Worm (Caenorhabditis elegans): ENCODE measurements around the gene rps-12.

Gene rps-12

DNA sequence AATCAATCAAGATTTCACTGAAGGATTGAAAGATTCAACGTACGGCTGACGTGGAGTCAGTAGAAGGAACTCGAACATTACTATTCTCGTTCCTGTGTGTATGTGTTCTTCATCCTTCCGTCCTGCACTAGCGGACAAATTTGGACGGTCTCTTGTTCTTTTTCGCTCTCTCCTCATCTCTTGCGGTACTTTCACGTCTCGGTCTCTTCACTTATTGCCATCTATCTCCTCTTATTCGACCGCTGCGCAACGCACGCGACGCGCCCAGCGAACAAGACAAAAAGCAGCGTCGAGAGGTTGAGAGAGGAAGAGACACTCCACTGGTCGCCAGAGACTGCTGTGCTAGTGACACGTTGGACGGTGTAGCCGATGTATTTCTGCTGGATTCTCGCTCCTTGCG is 36.4 kb downstream of the rps-12 start (continued):
- TF ChIP-seq mdl-1 (tag; optimal IDR thresholded peaks at IDR 0.05) (peak; percentile 63 to 68), ceh-16 (tag; optimal IDR thresholded peaks at IDR 0.05) (no peak), lin-39 (tag; optimal IDR thresholded peaks at IDR 0.05) (no peak), C34F6.9 (tag; optimal IDR thresholded peaks at IDR 0.05) (peak; percentile 87), ZK546.5 (tag; optimal IDR thresholded peaks at IDR 0.05) (no peak), ztf-11 (tag; optimal IDR thresholded peaks at IDR 0.05) (no peak), blmp-1 (tag; optimal IDR thresholded peaks at IDR 0.05; ENCODE audit: insufficient read depth) (peak; percentile 24), aly-2 (tag; optimal IDR thresholded peaks at IDR 0.05) (no peak), nhr-129 (tag; optimal IDR thresholded peaks at IDR 0.05) (peak; percentile 88), nhr-77 (tag; optimal IDR thresholded peaks at IDR 0.05) (no peak), peb-1 (tag; optimal IDR thresholded peaks at IDR 0.05) (no peak), unc-55 (GFP tag; optimal IDR thresholded peaks at IDR 0.05) (peak; percentile 83), nhr-12 (tag; optimal IDR thresholded peaks at IDR 0.05) (no peak)

DNA sequence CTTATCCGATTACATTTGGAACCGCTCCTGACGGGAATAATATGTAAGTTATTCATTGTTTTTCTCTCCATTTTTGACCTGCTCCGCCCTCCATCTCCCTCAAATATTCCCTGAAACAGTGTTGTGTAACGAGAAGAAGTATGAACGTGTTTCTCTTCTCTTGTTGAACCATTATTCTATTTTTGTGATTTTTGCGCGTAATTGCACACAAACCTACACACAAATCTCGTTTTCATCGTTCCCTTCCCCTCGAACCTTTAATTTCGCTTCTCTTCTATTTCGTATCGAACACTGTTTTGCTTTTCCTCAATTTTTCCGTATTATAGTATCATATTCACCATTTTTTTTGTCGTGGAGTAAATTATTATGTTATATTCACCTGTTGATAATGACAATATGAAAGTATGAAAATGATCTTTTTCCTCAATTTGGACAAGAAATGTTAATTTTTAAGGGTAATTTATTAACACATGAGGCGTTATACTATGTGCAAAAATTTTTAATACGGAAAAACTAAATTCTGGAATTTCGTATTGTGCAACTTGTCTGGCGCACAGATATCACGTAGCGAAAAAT is 38.2 kb downstream of the rps-12 start:
- TF ChIP-seq ama-1 (optimal IDR thresholded peaks at IDR 0.05) (peak; percentile 28), unc-55 (GFP tag; optimal IDR thresholded peaks at IDR 0.05) (no peak), nhr-21 (tag; optimal IDR thresholded peaks at IDR 0.05) (no peak), ztf-4 (tag; optimal IDR thresholded peaks at IDR 0.05) (no peak), nhr-23 (tag; optimal IDR thresholded peaks at IDR 0.05) (no peak)

DNA sequence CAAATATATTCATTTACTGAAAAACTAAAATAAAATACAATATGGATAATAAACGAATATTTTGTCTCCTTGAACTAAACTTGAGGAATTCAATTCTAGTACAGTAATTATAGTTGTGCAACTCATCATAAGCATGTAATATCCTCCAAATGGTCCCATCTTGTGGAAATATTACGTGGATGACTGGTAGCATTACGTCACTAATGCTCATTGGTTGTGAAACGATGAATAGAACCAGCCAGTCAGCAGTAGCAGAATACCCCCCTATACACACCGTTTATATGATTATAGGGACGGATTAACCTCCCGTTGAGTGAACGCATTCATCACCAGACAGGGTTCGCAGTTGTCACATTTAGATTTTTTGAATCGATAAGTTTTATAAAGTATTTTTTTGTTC is 39.3 kb downstream of the rps-12 start:
- TF ChIP-seq alr-1 (tag; optimal IDR thresholded peaks at IDR 0.05) (no peak), sma-9 (GFP tag; optimal IDR thresholded peaks at IDR 0.05) (no peak), sma-9 (tag; optimal IDR thresholded peaks at IDR 0.05) (no peak), mdl-1 (tag; optimal IDR thresholded peaks at IDR 0.05) (no peak), unc-39 (tag; optimal IDR thresholded peaks at IDR 0.05) (no peak), lin-39 (tag; optimal IDR thresholded peaks at IDR 0.05) (no peak), dmd-4 (tag; optimal IDR thresholded peaks at IDR 0.05) (no peak), ceh-16 (tag; optimal IDR thresholded peaks at IDR 0.05) (peak; percentile 4), nhr-11 (tag; optimal IDR thresholded peaks at IDR 0.05) (no peak)

DNA sequence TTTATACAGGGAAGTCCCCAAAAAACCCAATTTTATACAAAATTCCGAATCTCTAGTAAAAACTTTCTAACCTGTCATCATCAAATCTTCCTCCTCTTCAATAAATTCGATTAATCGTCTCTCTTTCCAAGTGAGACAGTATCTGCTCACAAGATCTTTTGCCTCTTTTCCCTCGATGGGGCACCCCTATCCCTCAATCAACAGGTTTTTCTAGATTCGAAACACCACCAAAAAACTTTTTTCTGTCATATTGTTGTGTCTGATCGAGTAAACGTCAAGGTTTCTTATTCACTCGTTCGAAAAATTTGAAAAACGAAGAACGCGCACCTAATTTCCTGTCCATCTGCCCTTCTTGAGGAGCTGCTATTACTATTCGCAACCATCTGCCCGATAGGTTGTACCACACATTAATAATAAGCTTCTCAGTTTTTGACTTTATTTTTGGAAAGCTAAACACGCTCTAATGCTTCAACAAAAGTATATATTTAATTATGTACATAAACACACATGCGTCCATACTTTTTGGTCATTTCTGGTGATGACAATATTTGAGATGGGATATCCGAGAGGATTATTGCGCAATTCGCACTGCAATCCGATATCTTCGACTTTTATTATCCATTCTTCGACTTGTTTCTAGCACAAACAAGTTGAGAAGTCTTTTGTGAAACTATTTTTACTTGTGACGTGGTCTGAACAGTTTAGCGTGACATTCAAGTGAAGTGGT is 40.2 kb downstream of the rps-12 start:
- TF ChIP-seq ceh-82 (tag; optimal IDR thresholded peaks at IDR 0.05) (no peak), elt-3 (tag; optimal IDR thresholded peaks at IDR 0.05) (no peak), ceh-16 (tag; optimal IDR thresholded peaks at IDR 0.05) (peak; percentile 80), unc-39 (tag; optimal IDR thresholded peaks at IDR 0.05) (no peak), nhr-12 (tag; optimal IDR thresholded peaks at IDR 0.05) (no peak), R02D3.7 (tag; optimal IDR thresholded peaks at IDR 0.05) (no peak), lin-39 (tag; optimal IDR thresholded peaks at IDR 0.05) (no peak), elt-1 (tag; optimal IDR thresholded peaks at IDR 0.05) (no peak)

DNA sequence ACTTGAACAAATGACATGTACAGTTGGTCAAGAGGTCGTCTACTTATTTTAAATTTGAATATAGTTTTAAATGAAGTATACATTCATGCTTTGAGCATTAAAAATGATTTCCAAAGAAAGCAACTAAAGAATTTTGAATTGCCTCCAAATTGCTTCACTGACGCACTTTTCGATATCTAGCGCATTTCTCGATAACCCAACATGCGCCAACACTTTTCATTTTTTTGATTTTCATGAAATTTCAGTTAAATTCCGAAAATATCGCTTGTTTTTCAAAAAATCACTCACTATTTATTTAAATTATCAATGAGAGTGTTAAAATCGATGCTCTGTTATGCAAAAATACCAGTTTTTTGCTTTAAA is 40.7 kb downstream of the rps-12 start:
- TF ChIP-seq lsy-2 (tag; optimal IDR thresholded peaks at IDR 0.05) (peak; percentile 8 to 18), lin-13 (GFP tag; optimal IDR thresholded peaks at IDR 0.05) (no peak), gmeb-1 (tag; optimal IDR thresholded peaks at IDR 0.05) (peak; percentile 35), sma-9 (GFP tag; optimal IDR thresholded peaks at IDR 0.05) (no peak), sma-9 (tag; optimal IDR thresholded peaks at IDR 0.05) (no peak)

- TF ChIP-seq sma-9 (GFP tag; optimal IDR thresholded peaks at IDR 0.05) (peak; percentile 2), sma-9 (tag; optimal IDR thresholded peaks at IDR 0.05) (no peak), mdl-1 (tag; optimal IDR thresholded peaks at IDR 0.05) (no peak), nhr-77 (tag; optimal IDR thresholded peaks at IDR 0.05) (no peak), lsy-2 (tag; optimal IDR thresholded peaks at IDR 0.05) (no peak), Y55F3AM.14 (GFP tag; optimal IDR thresholded peaks at IDR 0.05) (no peak)
Measured at ce11 chrIII:5720266-5721019, 41.3 kb downstream of the rps-12 start.
